Fruit fly (Drosophila melanogaster): ENCODE measurements around the gene Brd7-9.

DNA sequence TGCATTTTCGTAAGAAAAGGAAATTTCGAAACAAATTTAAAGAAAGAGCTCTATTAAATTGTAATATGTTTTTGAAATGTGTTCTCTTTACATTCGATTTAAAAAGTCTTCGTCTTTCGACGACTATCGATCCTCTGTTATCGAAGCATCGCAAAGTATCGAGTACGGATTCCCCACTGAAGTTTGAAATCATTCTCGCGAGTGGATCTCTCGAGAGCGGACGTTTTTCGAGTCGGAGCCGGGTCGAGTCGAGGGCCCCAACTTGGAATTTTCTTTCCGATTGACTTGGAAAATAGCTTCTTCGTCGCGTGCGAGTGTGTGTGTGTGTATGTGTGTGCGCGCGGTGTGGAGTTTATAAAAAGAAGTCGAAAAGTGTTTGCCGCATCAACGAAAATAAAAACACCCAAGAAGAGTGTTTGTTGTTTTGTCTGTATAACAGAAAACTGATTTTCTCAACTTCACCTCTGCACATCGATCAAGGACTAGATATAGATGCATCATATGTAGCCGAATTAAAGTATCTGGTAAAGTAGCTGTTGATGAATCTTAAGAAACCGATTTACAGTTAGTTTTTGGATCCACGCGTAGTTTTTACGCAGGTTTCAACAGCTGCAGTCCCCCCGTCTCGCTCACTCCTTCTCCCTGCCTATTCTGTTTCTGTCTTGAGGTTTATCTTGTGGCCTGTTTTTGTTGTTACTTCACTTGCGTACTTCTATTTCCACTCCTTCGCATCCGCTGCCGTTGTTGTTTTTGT, 28.8 kb downstream of the Brd7-9 start, which contains the start of gene LanB1:
- TF ChIP-seq CG6163 (GFP tag; IDR thresholded peaks at IDR 0.05) (peak; percentile 64; the same call in 2 of the 3 replicates), CG6808 (GFP tag; optimal IDR thresholded peaks at IDR 0.05) (peak; percentile 2)

Measured in whole organism, prepupa.